Fruit fly (Drosophila melanogaster) whole organism, pupa: ENCODE measurements around the gene CG34289.
A peak's percentile ranks its signal among the peaks of the same experiment; 100 is the strongest.

Experiments used
- CG10348 ChIP-seq: fragments of 200-800 bp; sonication (Bioruptor generic); IDR thresholded peaks from 2 replicates; pipeline ENCODE4 v1.3.6; 2022; ENCODE audit warnings: missing biosample characterization, missing genetic modification characterization
- CG12605 ChIP-seq: fragments of 200-800 bp; sonication (Bioruptor generic); IDR thresholded peaks from 2 replicates; pipeline ENCODE4 v1.3.6; 2022; ENCODE audit warnings: missing biosample characterization, missing genetic modification characterization
- CG13204 ChIP-seq: fragments of 200-800 bp; sonication (Bioruptor generic); optimal IDR thresholded peaks from 2 replicates; lab custom pipeline; 2018; ENCODE audit warnings: missing biosample characterization, mild to moderate bottlenecking, missing genetic modification characterization, moderate library complexity
- CG14655 ChIP-seq: fragments of 200-800 bp; sonication (Bioruptor generic); optimal IDR thresholded peaks from 3 replicates; lab custom pipeline; 2017; ENCODE audit warnings: mild to moderate bottlenecking, missing biosample characterization, missing genetic modification reagents, missing genetic modification characterization
- CG15710 ChIP-seq: fragments of 200-800 bp; sonication (Bioruptor generic); optimal IDR thresholded peaks from 2 replicates; lab custom pipeline; 2018; ENCODE audit warnings: missing biosample characterization, mild to moderate bottlenecking, missing genetic modification characterization, moderate library complexity
- CG17806 ChIP-seq: fragments of 200-800 bp; sonication (Bioruptor generic); optimal IDR thresholded peaks from 2 replicates; lab custom pipeline; 2018; ENCODE audit warnings: missing biosample characterization, mild to moderate bottlenecking, missing genetic modification characterization, moderate library complexity
- CG32121 ChIP-seq: fragments of 200-800 bp; sonication (Bioruptor generic); IDR thresholded peaks from 2 replicates; pipeline ENCODE4 v1.3.6; 2022; ENCODE audit warnings: missing biosample characterization, missing genetic modification characterization
- CG4496 ChIP-seq: fragments of 200-800 bp; sonication (Bioruptor generic); IDR thresholded peaks from 3 replicates; pipeline ENCODE4 v1.3.6; 2022; ENCODE audit warnings: missing biosample characterization, missing genetic modification characterization
- CG8301 ChIP-seq: fragments of 200-800 bp; sonication (Bioruptor generic); optimal IDR thresholded peaks from 2 replicates; lab custom pipeline; 2018; ENCODE audit warnings: missing biosample characterization, mild to moderate bottlenecking, missing genetic modification characterization
- EcR ChIP-seq: fragments of 200-800 bp; sonication (Bioruptor generic); optimal IDR thresholded peaks from 3 replicates; lab custom pipeline; 2019; ENCODE audit warnings: missing biosample characterization, missing genetic modification characterization, mild to moderate bottlenecking, moderate library complexity, missing genetic modification reagents
- Pif1A ChIP-seq: fragments of 200-800 bp; sonication (Bioruptor generic); optimal IDR thresholded peaks from 3 replicates; lab custom pipeline; 2016; ENCODE audit warnings: missing biosample characterization, missing genetic modification characterization
- Pif1B ChIP-seq: fragments of 200-800 bp; sonication (Bioruptor generic); optimal IDR thresholded peaks from 3 replicates; lab custom pipeline; 2016; ENCODE audit warnings: missing biosample characterization, missing genetic modification characterization
- Snoo ChIP-seq: fragments of 200-800 bp; sonication (Bioruptor generic); optimal IDR thresholded peaks from 3 replicates; lab custom pipeline; 2017; ENCODE audit warnings: missing biosample characterization, mild to moderate bottlenecking, missing genetic modification characterization, inconsistent platforms
- rn ChIP-seq: fragments of 200-800 bp; sonication (Bioruptor generic); IDR thresholded peaks from 2 replicates; pipeline ENCODE4 v1.3.6; 2022; ENCODE audit warnings: missing biosample characterization, missing genetic modification characterization

Gene CG34289

DNA sequence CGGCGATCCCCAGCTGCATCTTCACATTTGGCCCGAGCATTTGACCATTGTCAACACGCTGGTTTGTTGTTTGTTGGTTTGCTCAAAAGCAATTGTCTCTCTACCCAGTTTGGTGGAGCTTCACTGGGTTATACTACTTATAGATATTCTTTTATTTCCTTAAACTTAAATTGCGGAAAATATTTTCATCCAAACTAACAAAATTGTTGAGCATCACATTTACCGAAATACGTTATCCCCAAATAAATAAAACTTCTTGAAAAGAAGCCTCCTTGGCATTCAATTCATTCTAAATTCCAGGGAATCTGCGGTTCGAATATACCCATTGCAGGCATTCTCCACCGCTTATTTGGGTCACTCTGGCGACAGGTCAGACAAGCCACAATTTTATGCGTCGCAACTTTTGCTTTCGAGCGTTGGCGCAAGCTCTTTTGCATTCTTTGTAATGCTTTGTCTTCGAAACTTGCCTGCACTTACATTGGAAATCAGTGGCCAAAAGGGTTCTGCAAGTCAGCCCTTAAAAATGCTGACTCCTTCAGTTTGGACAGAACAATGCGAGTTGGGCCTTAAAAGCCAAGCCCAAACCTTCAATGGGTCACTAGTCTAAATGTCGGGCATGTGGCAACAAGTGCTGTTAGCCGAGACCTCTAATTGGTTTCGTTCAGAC is 25.9 kb downstream of the CG34289 start, which contains the start of gene Ir94f:
Gene Ir94f, plus strand, starts transcription at position 617 of the 667 bp plus-strand sequence.
- no peak for TF ChIP-seq CG15710 (tag; lab: Kevin White, UChicago)
- no peak for TF ChIP-seq CG32121
- TF ChIP-seq CG8301 (tag; lab: Kevin White, UChicago): no peak

DNA sequence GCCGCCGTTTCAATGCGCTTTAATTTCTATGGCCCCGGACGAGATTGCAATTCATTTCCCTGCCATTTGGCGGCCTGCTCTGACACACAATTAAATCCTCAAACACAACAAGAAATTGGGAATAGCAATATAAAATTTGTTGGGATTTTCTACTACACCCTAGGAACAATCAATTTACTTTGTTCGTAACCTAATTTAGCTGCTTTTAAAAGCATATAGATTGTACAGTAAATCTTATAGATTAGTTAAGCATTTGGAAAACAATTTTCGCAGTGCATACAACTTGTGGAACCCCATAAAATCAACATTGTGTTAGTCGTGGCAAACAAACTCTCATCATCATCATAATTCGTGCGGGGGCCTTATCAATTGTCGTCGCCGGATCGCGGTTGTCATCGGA is 31.2 kb downstream of the CG34289 start:
- no peak for TF ChIP-seq CG15710 (tag; lab: Kevin White, UChicago)
- peak; percentile 7 for TF ChIP-seq CG14655 (GFP tag; lab: Kevin White, UChicago)
- no peak for TF ChIP-seq Pif1B (GFP tag; lab: Kevin White, UChicago)
- TF ChIP-seq CG32121: no peak
- no peak for TF ChIP-seq Pif1A (GFP tag; lab: Kevin White, UChicago)
- TF ChIP-seq CG8301 (tag; lab: Kevin White, UChicago): peak; percentile 35

DNA sequence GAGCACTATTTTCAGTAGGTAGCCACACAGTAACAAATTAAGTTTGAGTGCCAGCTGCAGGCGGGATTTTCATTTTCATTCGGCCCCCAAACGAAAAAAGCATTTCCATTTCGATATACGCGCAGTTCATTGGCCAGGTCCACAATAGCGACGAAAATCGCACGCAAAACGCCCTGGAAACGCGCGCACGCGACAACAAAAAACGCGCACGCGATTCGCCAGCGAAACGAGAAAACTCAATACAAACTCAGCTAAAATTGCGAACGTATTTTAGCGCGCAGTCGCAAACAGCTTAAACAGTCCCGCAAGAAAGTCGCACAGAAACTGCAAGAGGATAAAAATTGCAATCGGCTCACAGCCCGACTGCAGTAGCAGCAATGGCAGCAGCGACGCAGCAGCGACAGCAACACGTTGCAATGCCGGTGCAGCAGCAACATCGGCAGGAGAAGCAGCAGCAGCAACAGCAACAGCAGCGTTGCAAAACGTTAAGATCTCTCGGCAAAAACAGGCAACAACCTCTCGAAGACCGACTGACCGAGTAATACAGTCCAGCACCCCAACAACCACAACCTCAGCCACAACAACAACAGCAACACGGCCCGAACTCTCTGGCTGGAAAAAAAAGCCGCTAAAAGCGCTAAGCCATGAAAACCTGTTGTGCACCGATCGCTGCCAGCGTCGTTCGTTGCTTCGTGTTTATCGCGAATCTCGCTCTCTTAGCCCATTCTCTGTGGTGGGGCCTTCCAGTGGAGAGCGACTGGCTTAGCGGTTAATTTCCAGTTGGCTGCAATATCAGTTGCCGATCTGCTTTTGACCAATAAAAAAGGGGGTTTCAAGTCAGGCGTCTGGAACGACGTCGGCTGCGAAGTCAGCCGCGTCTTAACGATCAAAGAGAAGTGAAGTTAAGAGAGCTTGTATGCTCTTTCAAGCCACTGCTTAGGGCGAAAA is 35.0 kb downstream of the CG34289 start, which contains the start of gene CG4374:
Gene CG4374, minus strand, starts transcription at position 268 of the 948 bp plus-strand sequence.
- TF ChIP-seq CG13204 (GFP tag; lab: Kevin White, UChicago) (peak; percentile 47), Snoo (tag; lab: Kevin White, UChicago) (no peak), CG4496 (GFP tag; lab: Robert Waterston, UW) (0 out of 3 replicates have a peak, but pooled peaks have one; percentile 36), CG10348 (GFP tag; lab: Robert Waterston, UW) (no peak), EcR (peak; percentile 99)

DNA sequence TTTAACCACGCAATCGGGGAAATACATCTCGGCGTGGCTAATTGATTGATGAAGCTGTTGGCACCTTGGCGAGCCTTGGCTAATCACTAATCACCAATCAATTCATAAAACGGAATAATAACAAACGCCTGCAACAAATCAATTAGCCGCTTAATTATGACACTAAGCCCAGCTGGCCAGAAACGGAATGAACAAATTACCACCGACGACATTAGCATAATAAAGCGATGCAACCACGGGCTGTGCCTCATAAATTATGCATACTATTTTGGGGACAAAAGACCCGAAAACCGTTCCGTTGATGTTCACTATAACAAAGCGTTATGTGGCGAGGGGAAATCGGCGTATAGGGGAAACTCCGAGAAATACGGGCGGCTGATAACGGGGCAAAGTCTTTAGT is 46.6 kb downstream of the CG34289 start:
- TF ChIP-seq Snoo (tag; lab: Kevin White, UChicago) (no peak), CG4496 (GFP tag; lab: Robert Waterston, UW) (no peak), CG8301 (tag; lab: Kevin White, UChicago) (no peak), Pif1A (GFP tag; lab: Kevin White, UChicago) (no peak), rn (GFP tag; lab: Robert Waterston, UW) (no peak), CG17806 (tag; lab: Kevin White, UChicago) (no peak), CG12605 (GFP tag; lab: Robert Waterston, UW) (no peak), CG32121 (no peak), CG14655 (GFP tag; lab: Kevin White, UChicago) (no peak), EcR (no peak)
- TF ChIP-seq, all 21 proteins: peak for 0
